Worm (Caenorhabditis elegans): ENCODE measurements around the gene mog-3.
A peak's percentile ranks its signal among the peaks of the same experiment; 100 is the strongest.

Gene mog-3

ce11 chrIII:5273396-5273857 is 35.0 kb upstream of the mog-3 start, which contains the start of gene ztf-8 (continued):
- TF ChIP-seq ceh-90 (tag; optimal IDR thresholded peaks at IDR 0.05): no peak
- no peak for TF ChIP-seq ceh-82 (tag; optimal IDR thresholded peaks at IDR 0.05)
- TF ChIP-seq nhr-84 (tag; optimal IDR thresholded peaks at IDR 0.05): no peak
- TF ChIP-seq lsy-2 (tag; optimal IDR thresholded peaks at IDR 0.05): no peak
- peak; percentile 20 for TF ChIP-seq swsn-7 (tag; optimal IDR thresholded peaks at IDR 0.05)
- peak; percentile 51 for TF ChIP-seq aly-2 (tag; optimal IDR thresholded peaks at IDR 0.05)
- no peak for TF ChIP-seq ets-5 (GFP tag; IDR thresholded peaks at IDR 0.05)
- no peak for TF ChIP-seq pqm-1 (tag; optimal IDR thresholded peaks at IDR 0.05)
- TF ChIP-seq fkh-10 (GFP tag; optimal IDR thresholded peaks at IDR 0.05): no peak
- no peak for TF ChIP-seq ceh-88 (GFP tag; IDR thresholded peaks at IDR 0.05)
- TF ChIP-seq sup-37 (GFP tag; optimal IDR thresholded peaks at IDR 0.05): no peak
- TF ChIP-seq nhr-28 (tag; optimal IDR thresholded peaks at IDR 0.05): no peak
- TF ChIP-seq fkh-4 (tag; optimal IDR thresholded peaks at IDR 0.05; ENCODE audit: borderline replicate concordance): no peak
- TF ChIP-seq hpl-2 (GFP tag; optimal IDR thresholded peaks at IDR 0.05): no peak
- TF ChIP-seq efl-3 (GFP tag; optimal IDR thresholded peaks at IDR 0.05): no peak
- TF ChIP-seq tlp-1 (tag; optimal IDR thresholded peaks at IDR 0.05): no peak
- TF ChIP-seq pax-3 (tag; optimal IDR thresholded peaks at IDR 0.05): no peak
- TF ChIP-seq F16B12.6 (tag; optimal IDR thresholded peaks at IDR 0.05): no peak
- no peak for TF ChIP-seq nhr-77 (tag; optimal IDR thresholded peaks at IDR 0.05)
- TF ChIP-seq lin-35 (GFP tag; optimal IDR thresholded peaks at IDR 0.05): no peak

ce11 chrIII:5274250-5274649 is 34.1 kb upstream of the mog-3 start:
- TF ChIP-seq vab-15 (tag; optimal IDR thresholded peaks at IDR 0.05) (no peak), nhr-12 (tag; optimal IDR thresholded peaks at IDR 0.05) (no peak), efl-1 (optimal IDR thresholded peaks at IDR 0.05) (no peak), efl-1 (GFP tag; optimal IDR thresholded peaks at IDR 0.05 in 1 of 2) (peak in 1 of 2 experiments; percentile 37), nhr-85 (tag) (peak; percentile 30)

ce11 chrIII:5274715-5275355 is 33.6 kb upstream of the mog-3 start, which contains the start of the genes daf-41 and toc-1:
Gene daf-41, minus strand, starts transcription at chrIII:5274765.
Gene toc-1, plus strand, starts transcription at chrIII:5275251.
- TF ChIP-seq sptf-1 (tag; optimal IDR thresholded peaks at IDR 0.05) (no peak), tbx-2 (tag; optimal IDR thresholded peaks at IDR 0.05) (no peak), F16B12.6 (tag; optimal IDR thresholded peaks at IDR 0.05) (peak; percentile 13), nhr-71 (tag; optimal IDR thresholded peaks at IDR 0.05) (peak; percentile 59), xbp-1 (tag; optimal IDR thresholded peaks at IDR 0.05) (peak; percentile 40), hlh-17 (GFP tag; optimal IDR thresholded peaks at IDR 0.05; ENCODE audit: borderline replicate concordance) (no peak), nhr-47 (tag; optimal IDR thresholded peaks at IDR 0.05) (peak; percentile 47), fkh-4 (tag; optimal IDR thresholded peaks at IDR 0.05; ENCODE audit: borderline replicate concordance) (no peak), aha-1 (tag; optimal IDR thresholded peaks at IDR 0.05) (no peak), irx-1 (tag; optimal IDR thresholded peaks at IDR 0.05) (no peak), fos-1 (tag; optimal IDR thresholded peaks at IDR 0.05) (peak; percentile 20), egl-13 (tag; optimal IDR thresholded peaks at IDR 0.05) (no peak), pag-3 (tag; optimal IDR thresholded peaks at IDR 0.05; ENCODE audit: borderline replicate concordance, insufficient read depth) (no peak), unc-62 (GFP tag; optimal IDR thresholded peaks at IDR 0.05) (no peak), ceh-88 (GFP tag; IDR thresholded peaks at IDR 0.05) (no peak), pqm-1 (tag; optimal IDR thresholded peaks at IDR 0.05) (no peak), elt-2 (tag; optimal IDR thresholded peaks at IDR 0.05) (no peak), ceh-90 (tag; optimal IDR thresholded peaks at IDR 0.05) (peak; percentile 18), mef-2 (tag; optimal IDR thresholded peaks at IDR 0.05) (no peak), sox-4 (tag; optimal IDR thresholded peaks at IDR 0.05) (no peak), hpl-2 (GFP tag; optimal IDR thresholded peaks at IDR 0.05) (no peak), ceh-8 (GFP tag; optimal IDR thresholded peaks at IDR 0.05) (peak; percentile 16), unc-98 (GFP tag; IDR thresholded peaks at IDR 0.05) (no peak), lin-13 (GFP tag; optimal IDR thresholded peaks at IDR 0.05) (peak; percentile 48), dpl-1 (GFP tag; optimal IDR thresholded peaks at IDR 0.05) (peak; percentile 54 to 71 (median 58)), mab-9 (GFP tag; IDR thresholded peaks at IDR 0.05) (no peak), pax-3 (tag; optimal IDR thresholded peaks at IDR 0.05) (no peak), nhr-20 (tag; optimal IDR thresholded peaks at IDR 0.05) (peak; percentile 31), skn-1 (tag; optimal IDR thresholded peaks at IDR 0.05) (peak; percentile 77), nhr-85 (tag) (no peak), unc-86 (tag; optimal IDR thresholded peaks at IDR 0.05) (no peak), elt-3 (tag; optimal IDR thresholded peaks at IDR 0.05) (peak in 1 of 6 experiments; percentile 20)
